Fruit fly (Drosophila melanogaster) whole organism, prepupa: ENCODE results near the gene CG34284.

Experiments used
- Blimp-1 ChIP-seq: fragments of 200-800 bp; sonication (Bioruptor generic); optimal IDR thresholded peaks from 3 replicates; lab custom pipeline; 2017; ENCODE audit warnings: missing biosample characterization, missing genetic modification characterization, mild to moderate bottlenecking, moderate library complexity, missing genetic modification reagents
- CG10631 ChIP-seq: fragments of 200-800 bp; sonication (Bioruptor generic); optimal IDR thresholded peaks from 2 replicates; lab custom pipeline; 2016; ENCODE audit warnings: missing biosample characterization, missing genetic modification characterization
- CG10669 ChIP-seq: fragments of 200-800 bp; sonication (Bioruptor generic); optimal IDR thresholded peaks from 3 replicates; lab custom pipeline; 2018; ENCODE audit warnings: missing biosample characterization, mild to moderate bottlenecking, missing genetic modification characterization, moderate library complexity
- CG11294 ChIP-seq: fragments of 200-800 bp; sonication (Bioruptor generic); IDR thresholded peaks from 2 replicates; pipeline ENCODE4 v1.3.6; 2022; ENCODE audit warnings: missing biosample characterization, missing genetic modification characterization
- CG11762 ChIP-seq: fragments of 200-800 bp; sonication (Bioruptor generic); optimal IDR thresholded peaks from 3 replicates; lab custom pipeline; 2016; ENCODE audit warnings: missing biosample characterization, missing genetic modification characterization; ENCODE audit not compliant: insufficient read depth
- CG11902 ChIP-seq: fragments of 200-800 bp; sonication (Bioruptor generic); optimal IDR thresholded peaks from 3 replicates; lab custom pipeline; 2016; ENCODE audit warnings: missing biosample characterization, missing genetic modification characterization
- CG1621 ChIP-seq: fragments of 200-800 bp; sonication (Bioruptor generic); optimal IDR thresholded peaks from 3 replicates; lab custom pipeline; 2018; ENCODE audit warnings: missing biosample characterization, mild to moderate bottlenecking, missing genetic modification characterization
- CG3032 ChIP-seq: fragments of 200-800 bp; optimal IDR thresholded peaks from 2 replicates; lab custom pipeline; 2019; ENCODE audit warnings: missing biosample characterization, mild to moderate bottlenecking, missing genetic modification characterization, moderate library complexity
- CG31627 ChIP-seq: fragments of 200-800 bp; sonication (Bioruptor generic); optimal IDR thresholded peaks from 3 replicates; lab custom pipeline; 2016; ENCODE audit warnings: missing biosample characterization, missing genetic modification characterization
- CG34406 ChIP-seq: fragments of 200-800 bp; sonication (Bioruptor generic); optimal IDR thresholded peaks from 3 replicates; lab custom pipeline; 2016; ENCODE audit warnings: missing biosample characterization, missing genetic modification characterization
- CG4318 ChIP-seq: fragments of 200-800 bp; sonication (Bioruptor generic); optimal IDR thresholded peaks from 3 replicates; lab custom pipeline; 2017; ENCODE audit warnings: missing biosample characterization, mild to moderate bottlenecking, missing genetic modification characterization
- CG6163 ChIP-seq: fragments of 200-800 bp; sonication (Bioruptor generic); IDR thresholded peaks from 3 replicates; pipeline ENCODE4 v1.3.6; 2022; ENCODE audit warnings: missing biosample characterization, missing genetic modification characterization
- CG6792 ChIP-seq: fragments of 200-800 bp; sonication (Bioruptor generic); optimal IDR thresholded peaks from 3 replicates; lab custom pipeline; 2016; ENCODE audit warnings: missing biosample characterization, missing genetic modification characterization
- CG6808 ChIP-seq: fragments of 200-800 bp; sonication (Bioruptor generic); optimal IDR thresholded peaks from 3 replicates; lab custom pipeline; 2017; ENCODE audit warnings: missing biosample characterization, missing genetic modification characterization, mild to moderate bottlenecking, moderate library complexity, missing genetic modification reagents
- CG6854 ChIP-seq: fragments of 200-800 bp; sonication (Bioruptor generic); optimal IDR thresholded peaks from 2 replicates; lab custom pipeline; 2017; ENCODE audit warnings: missing biosample characterization, mild to moderate bottlenecking, missing genetic modification characterization
- CG8119 ChIP-seq: fragments of 200-800 bp; sonication (Bioruptor generic); IDR thresholded peaks from 3 replicates; pipeline ENCODE4 v1.3.6; 2022; ENCODE audit warnings: missing biosample characterization, missing genetic modification characterization
- CG8632 ChIP-seq: fragments of 200-800 bp; sonication (Bioruptor generic); optimal IDR thresholded peaks from 3 replicates; lab custom pipeline; 2016; ENCODE audit warnings: missing biosample characterization, missing genetic modification characterization
- CG9139 ChIP-seq: fragments of 200-800 bp; sonication (Bioruptor generic); optimal IDR thresholded peaks from 3 replicates; lab custom pipeline; 2017; ENCODE audit warnings: missing biosample characterization, mild to moderate bottlenecking, missing genetic modification characterization
- Eip75B ChIP-seq: fragments of 200-800 bp; sonication (Bioruptor generic); optimal IDR thresholded peaks from 3 replicates; lab custom pipeline; 2016; ENCODE audit warnings: missing biosample characterization, missing genetic modification characterization
- Eip78C ChIP-seq: fragments of 200-800 bp; sonication (Bioruptor generic); peaks from one replicate; lab custom pipeline; 2016; ENCODE audit warnings: missing biosample characterization, missing genetic modification characterization
- Ets21C ChIP-seq: fragments of 200-800 bp; sonication (Bioruptor generic); optimal IDR thresholded peaks from 3 replicates; lab custom pipeline; 2016; ENCODE audit warnings: missing biosample characterization, missing genetic modification characterization
- Ets96B ChIP-seq: fragments of 200-800 bp; optimal IDR thresholded peaks from 2 replicates; lab custom pipeline; 2019; ENCODE audit warnings: missing biosample characterization, mild to moderate bottlenecking, missing genetic modification characterization, moderate library complexity
- Gug ChIP-seq: fragments of 200-800 bp; sonication (Bioruptor generic); IDR thresholded peaks from 2 replicates; pipeline ENCODE4 v1.3.6; 2022; ENCODE audit warnings: missing biosample characterization, missing genetic modification characterization
- Hr38 ChIP-seq: sonication (Bioruptor generic); optimal IDR thresholded peaks from 2 replicates; lab custom pipeline; 2016; ENCODE audit warnings: missing biosample characterization, missing genetic modification characterization
- Hr39 ChIP-seq: fragments of 200-800 bp; sonication (Bioruptor generic); optimal IDR thresholded peaks from 2 replicates; lab custom pipeline; 2016; ENCODE audit warnings: missing biosample characterization, missing genetic modification characterization
- Hr4 ChIP-seq: fragments of 200-800 bp; sonication (Bioruptor generic); optimal IDR thresholded peaks from 3 replicates; lab custom pipeline; 2016; ENCODE audit warnings: missing biosample characterization, missing genetic modification characterization
- Lpt ChIP-seq: fragments of 200-800 bp; sonication (Bioruptor generic); optimal IDR thresholded peaks from 3 replicates; lab custom pipeline; 2016; ENCODE audit warnings: missing biosample characterization, missing genetic modification characterization
- Met ChIP-seq: fragments of 200-800 bp; sonication (Bioruptor generic); optimal IDR thresholded peaks from 3 replicates; lab custom pipeline; 2016; ENCODE audit warnings: missing biosample characterization, missing genetic modification characterization
- OdsH ChIP-seq: fragments of 200-800 bp; sonication (Bioruptor generic); optimal IDR thresholded peaks from 3 replicates; lab custom pipeline; 2016; ENCODE audit warnings: missing biosample characterization, missing genetic modification characterization
- Smox ChIP-seq: fragments of 200-800 bp; sonication (Bioruptor generic); optimal IDR thresholded peaks from 3 replicates; lab custom pipeline; 2016; ENCODE audit warnings: missing biosample characterization, missing genetic modification characterization
- Sox102F ChIP-seq: fragments of 200-800 bp; sonication (Bioruptor generic); optimal IDR thresholded peaks from 2 replicates; lab custom pipeline; 2016; ENCODE audit warnings: missing biosample characterization, mild to moderate bottlenecking, missing genetic modification characterization
- Sox14 ChIP-seq: fragments of 200-800 bp; sonication (Bioruptor generic); optimal IDR thresholded peaks from 3 replicates; lab custom pipeline; 2016; ENCODE audit warnings: missing biosample characterization, missing genetic modification characterization
- Sox15 ChIP-seq: fragments of 200-800 bp; sonication (Bioruptor generic); optimal IDR thresholded peaks from 3 replicates; lab custom pipeline; 2016; ENCODE audit warnings: missing biosample characterization, missing genetic modification characterization
- achi ChIP-seq: fragments of 200-800 bp; sonication (Bioruptor generic); optimal IDR thresholded peaks from 3 replicates; lab custom pipeline; 2016; ENCODE audit warnings: missing biosample characterization, missing genetic modification characterization
- acj6 ChIP-seq: fragments of 200-800 bp; sonication (Bioruptor generic); optimal IDR thresholded peaks from 3 replicates; lab custom pipeline; 2016; ENCODE audit warnings: missing biosample characterization, missing genetic modification characterization
- cyc ChIP-seq: fragments of 200-800 bp; sonication (Bioruptor generic); optimal IDR thresholded peaks from 3 replicates; lab custom pipeline; 2016; ENCODE audit warnings: missing biosample characterization, missing genetic modification characterization
- dac ChIP-seq: fragments of 200-800 bp; sonication (Bioruptor generic); optimal IDR thresholded peaks from 2 replicates; lab custom pipeline; 2017; ENCODE audit warnings: missing biosample characterization, mild to moderate bottlenecking, missing genetic modification characterization
- eg ChIP-seq: fragments of 200-800 bp; sonication (Bioruptor generic); IDR thresholded peaks from 3 replicates; pipeline ENCODE4 v1.3.6; 2022; ENCODE audit warnings: missing biosample characterization, missing genetic modification characterization
- esn ChIP-seq: fragments of 200-800 bp; sonication (Bioruptor generic); optimal IDR thresholded peaks from 2 replicates; lab custom pipeline; 2016; ENCODE audit warnings: missing biosample characterization, mild to moderate bottlenecking, missing genetic modification characterization, moderate library complexity
- fd59A ChIP-seq: fragments of 200-800 bp; sonication (Bioruptor generic); optimal IDR thresholded peaks from 2 replicates; lab custom pipeline; 2017; ENCODE audit warnings: missing biosample characterization, mild to moderate bottlenecking, missing genetic modification characterization, missing genetic modification reagents
- fd85E ChIP-seq: fragments of 200-800 bp; sonication (Bioruptor generic); optimal IDR thresholded peaks from 3 replicates; lab custom pipeline; 2016; ENCODE audit warnings: missing biosample characterization, missing genetic modification characterization
- fkh ChIP-seq: fragments of 200-800 bp; sonication (Bioruptor generic); optimal IDR thresholded peaks from 3 replicates; lab custom pipeline; 2017; ENCODE audit warnings: missing biosample characterization, mild to moderate bottlenecking, missing genetic modification characterization, moderate library complexity
- lz ChIP-seq: fragments of 200-800 bp; sonication (Bioruptor generic); optimal IDR thresholded peaks from 3 replicates; lab custom pipeline; 2016; ENCODE audit warnings: missing biosample characterization, missing genetic modification characterization
- net ChIP-seq: fragments of 200-800 bp; sonication (Bioruptor generic); optimal IDR thresholded peaks from 3 replicates; lab custom pipeline; 2016; ENCODE audit warnings: missing biosample characterization, missing genetic modification characterization
- pdm3 ChIP-seq: fragments of 200-800 bp; sonication (Bioruptor generic); optimal IDR thresholded peaks from 3 replicates; lab custom pipeline; 2016; ENCODE audit warnings: missing biosample characterization, missing genetic modification characterization
- spab ChIP-seq: fragments of 200-800 bp; sonication (Bioruptor generic); optimal IDR thresholded peaks from 2 replicates; lab custom pipeline; 2017; ENCODE audit warnings: missing biosample characterization, mild to moderate bottlenecking, missing genetic modification characterization, missing genetic modification reagents
- ss ChIP-seq, 2 experiments: fragments of 200-800 bp; sonication (Bioruptor generic); optimal IDR thresholded peaks; 2 replicates in 1 of 2; 3 replicates in 1 of 2; lab custom pipeline; 2017 to 2018; ENCODE audit warnings: mild to moderate bottlenecking in 2 of 2, missing biosample characterization in 2 of 2, missing genetic modification characterization in 2 of 2, moderate library complexity in 1 of 2
- svp ChIP-seq: fragments of 200-800 bp; sonication (Bioruptor generic); peaks from one replicate; lab custom pipeline; 2016; ENCODE audit warnings: missing biosample characterization, missing genetic modification characterization
- topi ChIP-seq: fragments of 200-800 bp; sonication (Bioruptor generic); optimal IDR thresholded peaks from 3 replicates; lab custom pipeline; 2016; ENCODE audit warnings: missing biosample characterization, missing genetic modification characterization
- vri ChIP-seq: fragments of 200-800 bp; sonication (Bioruptor generic); optimal IDR thresholded peaks from 3 replicates; lab custom pipeline; 2016; ENCODE audit warnings: missing biosample characterization, mild to moderate bottlenecking, missing genetic modification characterization

Gene CG34284

DNA sequence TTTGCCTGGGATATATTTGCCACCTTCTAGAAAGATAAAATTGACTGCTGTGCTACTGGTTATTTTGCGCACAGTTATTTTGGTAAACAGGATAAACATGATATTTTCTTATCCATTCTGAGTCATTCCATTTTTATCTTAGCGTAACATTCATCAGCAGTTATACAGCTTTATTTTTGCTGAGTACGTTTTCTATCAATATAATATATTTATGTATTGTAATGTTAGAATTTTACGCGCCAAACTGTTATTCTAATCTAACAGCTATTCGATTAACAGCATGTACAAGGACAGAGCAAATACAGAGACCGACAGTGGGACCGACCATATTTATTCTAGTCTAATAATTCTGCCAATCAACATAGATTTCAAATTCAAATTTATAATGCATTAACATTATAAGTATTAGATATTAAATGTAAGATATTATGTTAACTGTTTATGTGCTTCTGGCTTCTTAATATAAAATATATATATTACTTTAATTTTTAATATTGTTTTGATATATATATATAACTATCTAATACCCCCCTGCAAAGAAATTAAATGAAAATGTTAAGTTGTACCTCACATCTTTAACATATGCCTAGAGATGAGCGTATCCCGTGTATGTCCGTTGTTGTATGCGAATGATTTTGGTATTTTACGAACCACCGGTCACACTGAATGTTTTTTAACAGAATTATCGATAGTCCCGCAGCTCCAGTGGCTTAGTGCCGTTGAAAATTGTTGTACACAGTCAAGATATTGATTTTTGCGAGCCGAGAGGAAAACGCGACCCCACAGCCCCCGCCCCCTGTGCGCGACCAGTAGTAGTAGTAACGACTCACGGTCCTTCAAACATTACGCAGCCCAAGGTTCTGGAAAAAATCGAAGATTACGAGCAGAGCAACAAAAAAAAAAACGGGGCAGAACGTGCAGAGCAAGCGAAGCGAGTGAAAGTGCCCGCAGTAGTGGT lies 3.5 kb upstream of the CG34284 start, which contains the start of gene EndoA:
TSS of gene EndoA (plus strand) at position 689 of the 958 bp plus-strand sequence.
- TF ChIP-seq CG10669 (GFP tag; lab: Kevin White, UChicago) (peak; percentile 38), CG9139 (GFP tag; lab: Kevin White, UChicago) (no peak), pdm3 (no peak), CG6792 (GFP tag; lab: Kevin White, UChicago) (no peak), dac (GFP tag; lab: Kevin White, UChicago) (no peak), CG4318 (GFP tag; lab: Kevin White, UChicago) (no peak), CG11294 (GFP tag; lab: Robert Waterston, UW) (no peak; the same call in 1 of the 2 replicates), topi (GFP tag; lab: Kevin White, UChicago) (peak; percentile 13), Hr4 (GFP tag; lab: Kevin White, UChicago) (peak; percentile 38), acj6 (peak; percentile 3), CG8632 (GFP tag; lab: Kevin White, UChicago) (no peak), CG3032 (no peak), CG10631 (GFP tag; lab: Kevin White, UChicago) (peak; percentile 47), fkh (no peak), Lpt (no peak), net (GFP tag; lab: Kevin White, UChicago) (no peak), Ets21C (GFP tag; lab: Kevin White, UChicago) (no peak), esn (GFP tag; lab: Kevin White, UChicago) (peak; percentile 16), ss (GFP tag; optimal IDR thresholded peaks at IDR 0.05; lab: Kevin White, UChicago) (no peak), Hr39 (GFP tag; lab: Kevin White, UChicago) (no peak), CG34406 (GFP tag; lab: Kevin White, UChicago) (no peak), spab (GFP tag; lab: Kevin White, UChicago) (no peak), fd59A (no peak), OdsH (GFP tag; lab: Kevin White, UChicago) (peak; percentile 17), Sox15 (GFP tag; lab: Kevin White, UChicago) (no peak), cyc (peak; percentile 18), achi (GFP tag; lab: Kevin White, UChicago) (peak; percentile 29), Ets96B (tag; lab: Kevin White, UChicago) (peak; percentile 21), fd85E (GFP tag; lab: Kevin White, UChicago) (no peak), Gug (GFP tag; lab: Robert Waterston, UW) (0 out of 2 replicates have a peak, but pooled peaks have one; percentile 32), eg (peak; percentile 54), CG6854 (no peak), svp (GFP tag; lab: Kevin White, UChicago) (peak; percentile 65), CG8119 (GFP tag; lab: Robert Waterston, UW) (peak; percentile 43; the same call in 2 of the 3 replicates), CG11902 (GFP tag; lab: Kevin White, UChicago) (no peak), CG11762 (peak; percentile 14), CG1621 (tag; lab: Kevin White, UChicago) (no peak), Hr38 (GFP tag; lab: Kevin White, UChicago) (no peak), CG6163 (GFP tag; lab: Robert Waterston, UW) (peak; percentile 14; the same call in 1 of the 3 replicates), Met (no peak), Blimp-1 (peak; percentile 58), Eip75B (GFP tag; lab: Kevin White, UChicago) (peak; percentile 24), Smox (peak; percentile 11), CG31627 (peak; percentile 11), Eip78C (peak; percentile 71), Sox14 (GFP tag; lab: Kevin White, UChicago) (peak; percentile 5), vri (GFP tag; lab: Kevin White, UChicago) (no peak), CG6808 (GFP tag; lab: Kevin White, UChicago) (no peak), Sox102F (GFP tag; lab: Kevin White, UChicago) (peak; percentile 22), lz (GFP tag; lab: Kevin White, UChicago) (peak; percentile 32)
